Worm (Caenorhabditis elegans) whole organism, L1 larva: Measurements from ENCODE around the gene sre-12.

ENCODE experiments used
- C34B4.2 ChIP-seq: sonication (generic microtip); optimal IDR thresholded peaks from 2 replicates; lab custom pipeline; 2017; ENCODE audit warnings: mild to moderate bottlenecking, missing genetic modification characterization, missing compliant biosample characterization
- aly-2 ChIP-seq: fragments of 150-350 bp; optimal IDR thresholded peaks from 2 replicates; lab custom pipeline; 2014; ENCODE audit warnings: missing biosample characterization, missing genetic modification characterization
- ama-1 ChIP-seq: fragments of 150-350 bp; optimal IDR thresholded peaks from 2 replicates; lab custom pipeline; 2014
- blmp-1 ChIP-seq: fragments of 150-350 bp; optimal IDR thresholded peaks from 2 replicates; lab custom pipeline; 2014; ENCODE audit warnings: missing biosample characterization, missing genetic modification characterization
- ceh-63 ChIP-seq: fragments of 200-800 bp; sonication (Bioruptor generic); optimal IDR thresholded peaks from 2 replicates; lab custom pipeline; 2018; ENCODE audit warnings: mild to moderate bottlenecking, missing genetic modification characterization, missing compliant biosample characterization
- ceh-88 ChIP-seq: fragments of 200-800 bp; sonication (Bioruptor generic); IDR thresholded peaks from 2 replicates; pipeline ENCODE4 v1.3.6; 2022; ENCODE audit warnings: missing genetic modification characterization, missing compliant biosample characterization
- ceh-90 ChIP-seq: sonication (generic microtip); optimal IDR thresholded peaks from 2 replicates; lab custom pipeline; 2016; ENCODE audit warnings: missing genetic modification characterization, missing compliant biosample characterization
- ces-1 ChIP-seq: fragments of 150-350 bp; optimal IDR thresholded peaks from 2 replicates; lab custom pipeline; 2014; ENCODE audit warnings: missing biosample characterization, missing genetic modification reagents, missing genetic modification characterization
- dpl-1 ChIP-seq, 3 experiments: fragments of 150-350 bp in 2 of 3; sonication (generic microtip) in 1 of 3; optimal IDR thresholded peaks; 2 replicates each; lab custom pipeline; 2014 to 2017; ENCODE audit warnings: missing biosample characterization in 3 of 3, missing genetic modification characterization in 3 of 3, missing genetic modification reagents in 3 of 3
- dsc-1 ChIP-seq: sonication (generic microtip); optimal IDR thresholded peaks from 2 replicates; lab custom pipeline; 2016; ENCODE audit warnings: mild to moderate bottlenecking, missing genetic modification characterization, missing compliant biosample characterization
- efl-1 ChIP-seq, 4 experiments: fragments of 150-350 bp; optimal IDR thresholded peaks in 3 of 4; peaks in 1 of 4; 1 replicate in 1 of 4; 2 replicates in 3 of 4; lab custom pipeline; 2014; ENCODE audit warnings: missing biosample characterization in 2 of 4, missing genetic modification characterization in 2 of 4, missing genetic modification reagents in 2 of 4
- egl-13 ChIP-seq: sonication (generic microtip); optimal IDR thresholded peaks from 2 replicates; lab custom pipeline; 2016; ENCODE audit warnings: missing genotype, missing genetic modification reagents, missing genetic modification characterization, missing compliant biosample characterization
- egl-27 ChIP-seq, 2 experiments: fragments of 150-350 bp in 1 of 2; sonication (generic microtip); optimal IDR thresholded peaks; 3 replicates each; lab custom pipeline; 2017 to 2018; ENCODE audit warnings: missing biosample characterization in 2 of 2, missing genetic modification characterization in 2 of 2, missing genetic modification reagents in 2 of 2
- elt-2 ChIP-seq: sonication (generic microtip); optimal IDR thresholded peaks from 2 replicates; lab custom pipeline; 2016; ENCODE audit warnings: missing genetic modification characterization, mild to moderate bottlenecking, inconsistent platforms, missing compliant biosample characterization, missing genetic modification reagents
- elt-3 ChIP-seq, 6 experiments: fragments of 150-350 bp in 1 of 6; sonication (generic microtip); optimal IDR thresholded peaks; 2 replicates each; lab custom pipeline; 2017 to 2018; ENCODE audit warnings: missing biosample characterization in 6 of 6, missing genetic modification characterization in 6 of 6, inconsistent platforms in 1 of 6
- fkh-10 ChIP-seq: sonication (generic microtip); optimal IDR thresholded peaks from 2 replicates; lab custom pipeline; 2017; ENCODE audit warnings: missing biosample characterization, missing genetic modification reagents, missing genetic modification characterization
- fkh-8 ChIP-seq: sonication (generic microtip); optimal IDR thresholded peaks from 2 replicates; lab custom pipeline; 2016; ENCODE audit warnings: mild to moderate bottlenecking, missing genetic modification characterization, missing compliant biosample characterization
- grh-1 ChIP-seq: fragments of 200-800 bp; sonication (Bioruptor generic); IDR thresholded peaks from 2 replicates; pipeline ENCODE4 v1.3.6; 2022; ENCODE audit warnings: missing genetic modification reagents, missing genetic modification characterization, missing compliant biosample characterization
- hpl-2 ChIP-seq: fragments of 150-350 bp; optimal IDR thresholded peaks from 2 replicates; lab custom pipeline; 2014; ENCODE audit warnings: missing biosample characterization, missing genetic modification reagents, missing genetic modification characterization
- irx-1 ChIP-seq: sonication (generic microtip); optimal IDR thresholded peaks from 2 replicates; lab custom pipeline; 2016; ENCODE audit warnings: missing genetic modification characterization, missing compliant biosample characterization
- jun-1 ChIP-seq: fragments of 150-350 bp; optimal IDR thresholded peaks from 2 replicates; lab custom pipeline; 2014; ENCODE audit warnings: missing biosample characterization, missing genetic modification reagents, missing genetic modification characterization
- lin-13 ChIP-seq: fragments of 150-350 bp; optimal IDR thresholded peaks from 2 replicates; lab custom pipeline; 2014; ENCODE audit warnings: missing biosample characterization, missing genetic modification reagents, missing genetic modification characterization
- lin-14 ChIP-seq: fragments of 200-800 bp; sonication (Bioruptor generic); optimal IDR thresholded peaks from 2 replicates; lab custom pipeline; 2018; ENCODE audit warnings: mild to moderate bottlenecking, missing genetic modification characterization, moderate library complexity, missing compliant biosample characterization
- lin-15B ChIP-seq: fragments of 150-350 bp; sonication (generic microtip); optimal IDR thresholded peaks from 3 replicates; lab custom pipeline; 2014; ENCODE audit warnings: missing biosample characterization, missing genetic modification characterization
- lin-35 ChIP-seq, 2 experiments: fragments of 150-350 bp; optimal IDR thresholded peaks; 2 replicates each; lab custom pipeline; 2014; ENCODE audit warnings: missing biosample characterization in 2 of 2, missing genetic modification characterization in 2 of 2, missing genetic modification reagents in 2 of 2
- lin-39 ChIP-seq: fragments of 150-350 bp; optimal IDR thresholded peaks from 2 replicates; lab custom pipeline; 2014; ENCODE audit warnings: missing biosample characterization, missing genetic modification reagents, missing genetic modification characterization
- lir-3 ChIP-seq: sonication (generic microtip); optimal IDR thresholded peaks from 2 replicates; lab custom pipeline; 2016; ENCODE audit warnings: mild to moderate bottlenecking, missing genetic modification characterization, moderate library complexity, missing compliant biosample characterization; ENCODE audit not compliant: poor library complexity
- lsy-2 ChIP-seq, 2 experiments: fragments of 150-350 bp; optimal IDR thresholded peaks; 2 replicates each; lab custom pipeline; 2014; ENCODE audit warnings: missing biosample characterization in 2 of 2, missing genetic modification characterization in 2 of 2
- mab-9 ChIP-seq: fragments of 200-800 bp; sonication (Bioruptor generic); IDR thresholded peaks from 2 replicates; pipeline ENCODE4 v1.3.6; 2022; ENCODE audit warnings: missing genetic modification reagents, missing genetic modification characterization, missing compliant biosample characterization
- mef-2 ChIP-seq: fragments of 150-350 bp; optimal IDR thresholded peaks from 2 replicates; lab custom pipeline; 2014; ENCODE audit warnings: missing biosample characterization, missing genetic modification characterization
- nhr-12 ChIP-seq: sonication (generic microtip); optimal IDR thresholded peaks from 2 replicates; lab custom pipeline; 2017; ENCODE audit warnings: missing biosample characterization, missing genetic modification characterization
- nhr-20 ChIP-seq: sonication (generic microtip); optimal IDR thresholded peaks from 2 replicates; lab custom pipeline; 2016; ENCODE audit warnings: mild to moderate bottlenecking, missing genetic modification characterization, missing compliant biosample characterization
- nhr-237 ChIP-seq: fragments of 150-350 bp; optimal IDR thresholded peaks from 2 replicates; lab custom pipeline; 2014; ENCODE audit warnings: missing biosample characterization, missing genetic modification characterization
- nhr-47 ChIP-seq: sonication (generic microtip); optimal IDR thresholded peaks from 2 replicates; lab custom pipeline; 2016; ENCODE audit warnings: mild to moderate bottlenecking, missing genetic modification characterization, moderate library complexity, missing compliant biosample characterization
- nhr-84 ChIP-seq: sonication (generic microtip); optimal IDR thresholded peaks from 2 replicates; lab custom pipeline; 2017; ENCODE audit warnings: missing biosample characterization, missing genetic modification characterization
- nhr-90 ChIP-seq: sonication (generic microtip); optimal IDR thresholded peaks from 2 replicates; lab custom pipeline; 2016; ENCODE audit warnings: mild to moderate bottlenecking, missing genetic modification characterization, missing compliant biosample characterization; ENCODE audit not compliant: poor library complexity
- pax-3 ChIP-seq: fragments of 200-800 bp; sonication (Bioruptor generic); optimal IDR thresholded peaks from 2 replicates; lab custom pipeline; 2018; ENCODE audit warnings: mild to moderate bottlenecking, missing genetic modification characterization, moderate library complexity, missing compliant biosample characterization
- rnt-1 ChIP-seq: sonication (generic microtip); optimal IDR thresholded peaks from 2 replicates; lab custom pipeline; 2016; ENCODE audit warnings: mild to moderate bottlenecking, missing genetic modification characterization, moderate library complexity, missing compliant biosample characterization
- skn-1 ChIP-seq: fragments of 150-350 bp; optimal IDR thresholded peaks from 2 replicates; lab custom pipeline; 2014; ENCODE audit warnings: missing biosample characterization, missing genetic modification characterization
- snu-23 ChIP-seq: sonication (generic microtip); optimal IDR thresholded peaks from 2 replicates; lab custom pipeline; 2016; ENCODE audit warnings: missing genetic modification characterization, missing compliant biosample characterization
- swsn-7 ChIP-seq: sonication (generic microtip); optimal IDR thresholded peaks from 2 replicates; lab custom pipeline; 2016; ENCODE audit warnings: missing genetic modification characterization, missing compliant biosample characterization
- unc-62 ChIP-seq: fragments of 150-350 bp; optimal IDR thresholded peaks from 2 replicates; lab custom pipeline; 2014; ENCODE audit warnings: missing biosample characterization, missing genetic modification reagents, missing genetic modification characterization
- unc-98 ChIP-seq: fragments of 200-800 bp; sonication (Bioruptor generic); IDR thresholded peaks from 2 replicates; pipeline ENCODE4 v1.3.6; 2022; ENCODE audit warnings: missing genetic modification characterization, missing compliant biosample characterization
- xbp-1 ChIP-seq: sonication (generic microtip); optimal IDR thresholded peaks from 2 replicates; lab custom pipeline; 2016; ENCODE audit warnings: missing genetic modification characterization, missing compliant biosample characterization
- ztf-4 ChIP-seq: fragments of 150-350 bp; optimal IDR thresholded peaks from 2 replicates; lab custom pipeline; 2014; ENCODE audit warnings: missing biosample characterization, missing genetic modification characterization

sre-12 gene

DNA sequence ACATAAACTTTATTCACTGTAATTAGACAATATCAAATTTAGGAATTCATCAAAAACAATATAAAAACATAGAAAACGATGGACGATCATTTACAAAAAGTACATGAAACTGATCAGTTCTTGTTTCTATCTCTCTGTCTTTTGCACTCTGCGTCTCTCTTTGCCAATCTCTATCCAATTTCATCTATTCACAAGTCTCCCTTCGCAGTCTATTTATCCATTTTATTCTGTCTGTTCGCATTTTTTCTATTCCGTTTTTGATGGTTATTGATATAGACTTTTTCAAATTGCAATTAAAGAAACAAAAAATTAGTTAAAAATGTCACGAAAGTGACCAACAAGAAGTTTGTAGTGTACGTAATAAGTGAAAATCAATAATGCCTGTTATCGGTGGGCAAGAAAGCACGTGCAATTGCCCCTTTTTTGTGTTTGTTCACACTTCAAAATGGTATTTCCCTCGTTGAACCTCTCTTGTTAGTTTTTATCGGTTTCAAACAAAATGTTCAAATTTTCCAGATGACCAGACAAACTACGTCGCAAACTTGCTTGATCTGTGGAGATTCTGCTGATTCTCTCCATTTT, 19.5 kb upstream of the sre-12 start, which contains the start of gene nhr-42 (continued):
- TF ChIP-seq lin-14, result peak; percentile 68
- no peak for TF ChIP-seq unc-62 (GFP tag; lab: Kevin White, UChicago)
- TF ChIP-seq elt-3 (tag; optimal IDR thresholded peaks at IDR 0.05; lab: Kevin White, UChicago), result peak in 2 of 6 experiments; percentile 4 to 35
- TF ChIP-seq elt-2 (tag; lab: Kevin White, UChicago), result peak; percentile 55
- TF ChIP-seq lin-35 (GFP tag; optimal IDR thresholded peaks at IDR 0.05; lab: Kevin White, UChicago), result peak in 1 of 2 experiments; percentile 18
- TF ChIP-seq nhr-237 (tag; lab: Kevin White, UChicago), result peak; percentile 17
- TF ChIP-seq, all 84 proteins: peak for 19

DNA sequence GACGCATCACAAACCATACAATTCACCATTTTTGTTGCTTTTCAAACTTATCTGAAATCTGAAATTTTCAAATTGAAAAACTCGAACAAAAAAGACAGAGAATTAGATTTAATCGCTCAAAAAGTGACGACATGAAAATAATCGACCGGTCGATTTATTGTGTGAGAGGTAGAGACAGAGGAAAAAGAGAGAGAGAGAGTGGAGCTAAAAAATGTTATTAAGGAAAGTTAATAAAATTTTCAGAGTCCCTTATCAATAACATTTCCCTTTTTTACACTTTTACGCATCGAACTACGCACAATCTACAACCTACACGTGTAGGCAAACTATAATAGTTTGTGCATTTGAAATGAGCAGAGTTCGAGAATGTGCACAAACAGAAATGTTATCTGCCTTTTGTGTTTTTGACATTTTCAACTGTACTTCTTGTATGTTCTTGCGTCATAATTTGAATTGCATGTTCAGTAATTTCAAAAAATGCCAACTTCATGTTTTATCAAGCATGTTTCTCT, 18.2 kb upstream of the sre-12 start, which contains the start of gene nhr-107:
Gene nhr-107, minus strand, starts transcription at position 51 of the 512 bp plus-strand sequence.
- no peak for TF ChIP-seq elt-2 (tag; lab: Kevin White, UChicago)
- TF ChIP-seq efl-1 (optimal IDR thresholded peaks at IDR 0.05; lab: Kevin White, UChicago), result no peak
- TF ChIP-seq efl-1 (GFP tag; optimal IDR thresholded peaks at IDR 0.05 in 1 of 2; lab: Kevin White, UChicago), result peak in 1 of 2 experiments; percentile 37

DNA sequence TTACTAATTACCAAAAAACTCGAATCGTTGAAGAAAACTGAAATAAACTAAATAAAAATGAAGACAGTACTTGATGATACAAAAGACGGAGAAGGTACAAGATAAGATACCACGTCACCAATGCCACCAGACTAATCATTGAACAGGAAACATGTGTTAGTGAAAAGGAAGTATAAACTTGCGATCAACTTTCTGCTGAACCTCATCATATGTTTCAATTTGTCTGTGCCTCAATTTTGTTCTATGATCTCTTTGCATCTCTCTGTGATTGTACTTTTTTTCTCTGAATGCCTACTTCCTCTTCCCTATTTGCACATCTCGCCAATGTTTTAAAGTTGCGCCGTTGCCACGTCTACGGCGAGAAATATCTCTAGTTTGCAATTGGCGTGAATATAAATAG, 15.1 kb upstream of the sre-12 start:
- peak; percentile 61 for TF ChIP-seq nhr-47 (tag; lab: Kevin White, UChicago)
- TF ChIP-seq lin-39, result no peak
- TF ChIP-seq mef-2, result no peak
- no peak for TF ChIP-seq lir-3 (tag; lab: Kevin White, UChicago)
- no peak for TF ChIP-seq ceh-63
- peak; percentile 23 for TF ChIP-seq elt-2 (tag; lab: Kevin White, UChicago)
- TF ChIP-seq rnt-1 (tag; lab: Kevin White, UChicago), result no peak
- TF ChIP-seq elt-3 (tag; optimal IDR thresholded peaks at IDR 0.05; lab: Kevin White, UChicago), result peak; percentile 53 to 97 (median 94)
- TF ChIP-seq egl-13, result no peak
- TF ChIP-seq hpl-2 (GFP tag; lab: Kevin White, UChicago), result peak; percentile 30
- TF ChIP-seq jun-1 (tag; lab: Kevin White, UChicago), result peak; percentile 25
- TF ChIP-seq nhr-90, result peak; percentile 45
- peak in 1 of 3 experiments; percentile 12 for TF ChIP-seq dpl-1 (GFP tag; optimal IDR thresholded peaks at IDR 0.05; lab: Kevin White, UChicago)
- no peak for TF ChIP-seq aly-2
- peak; percentile 15; the same call in 1 of the 2 replicates for TF ChIP-seq mab-9 (GFP tag; lab: Robert Waterston, UW)
- TF ChIP-seq ceh-88 (GFP tag; lab: Robert Waterston, UW), result no peak
- TF ChIP-seq nhr-84 (tag; lab: Kevin White, UChicago), result no peak
- TF ChIP-seq grh-1, result 0 out of 2 replicates have a peak, but pooled peaks have one; percentile 30
- peak; percentile 71 for TF ChIP-seq snu-23 (GFP tag; lab: Kevin White, UChicago)
- TF ChIP-seq fkh-8 (tag; lab: Kevin White, UChicago), result peak; percentile 90
- no peak for TF ChIP-seq lin-15B
- no peak for TF ChIP-seq lin-13 (GFP tag; lab: Kevin White, UChicago)
- TF ChIP-seq unc-98 (GFP tag; lab: Robert Waterston, UW), result no peak
- no peak for TF ChIP-seq ama-1
- TF ChIP-seq nhr-12 (tag; lab: Kevin White, UChicago), result no peak
- no peak for TF ChIP-seq dsc-1 (tag; lab: Kevin White, UChicago)
- TF ChIP-seq efl-1 (optimal IDR thresholded peaks at IDR 0.05; lab: Kevin White, UChicago), result no peak
- peak in 1 of 2 experiments; percentile 76 for TF ChIP-seq efl-1 (GFP tag; optimal IDR thresholded peaks at IDR 0.05 in 1 of 2; lab: Kevin White, UChicago)
- TF ChIP-seq ztf-4 (tag; lab: Kevin White, UChicago), result no peak
- TF ChIP-seq fkh-10 (GFP tag; lab: Kevin White, UChicago), result no peak
- no peak for TF ChIP-seq ceh-90 (tag; lab: Kevin White, UChicago)
- TF ChIP-seq pax-3 (tag; lab: Kevin White, UChicago), result no peak
- peak; percentile 22 to 24 for TF ChIP-seq lsy-2 (tag; optimal IDR thresholded peaks at IDR 0.05; lab: Kevin White, UChicago)
- peak; percentile 76 for TF ChIP-seq blmp-1
- TF ChIP-seq swsn-7 (tag; lab: Kevin White, UChicago), result peak; percentile 2
- peak; percentile 29 for TF ChIP-seq irx-1
- no peak for TF ChIP-seq skn-1
- TF ChIP-seq egl-27 (tag; optimal IDR thresholded peaks at IDR 0.05; lab: Kevin White, UChicago), result no peak
- TF ChIP-seq xbp-1 (tag; lab: Kevin White, UChicago), result peak; percentile 2
- no peak for TF ChIP-seq ces-1 (GFP tag; lab: Kevin White, UChicago)
- TF ChIP-seq nhr-20 (tag; lab: Kevin White, UChicago), result peak; percentile 93
- no peak for TF ChIP-seq C34B4.2
